Fruit fly (Drosophila melanogaster): ENCODE results near the gene slgA.
A peak's percentile ranks its signal among the peaks of the same experiment; 100 is the strongest.

Gene slgA

DNA sequence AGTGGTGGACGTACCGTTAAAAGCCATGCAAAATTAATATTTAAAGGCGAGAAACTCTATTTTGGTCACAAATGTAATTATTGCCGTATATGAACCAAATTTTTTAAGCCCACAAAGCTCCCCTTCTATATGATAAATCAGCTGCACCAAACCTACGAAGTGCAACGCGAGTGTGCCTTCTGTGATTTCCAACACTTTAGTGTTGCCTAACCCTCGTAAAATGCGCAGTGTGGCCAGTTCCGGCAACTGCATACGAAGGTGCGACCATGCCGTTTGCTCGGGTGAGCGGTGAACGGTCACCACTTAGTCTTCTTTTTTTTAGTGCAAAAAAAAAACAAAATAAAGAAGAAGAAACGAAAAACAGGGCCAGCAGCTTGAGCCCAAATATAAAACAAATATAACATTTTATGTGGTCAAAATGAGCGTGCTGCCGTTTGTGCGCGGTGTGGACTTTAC, 34.3 kb upstream of the slgA start, which contains the start of the genes tty and fliI (continued):
- TF ChIP-seq gcm (GFP tag; optimal IDR thresholded peaks at IDR 0.05), result peak; percentile 23
- TF ChIP-seq h (optimal IDR thresholded peaks at IDR 0.05), result no peak
- no peak for TF ChIP-seq odd (GFP tag; optimal IDR thresholded peaks at IDR 0.05)
- peak; percentile 41 for TF ChIP-seq CG6813 (GFP tag; optimal IDR thresholded peaks at IDR 0.05)
- peak; percentile 60 for TF ChIP-seq bigmax (GFP tag; optimal IDR thresholded peaks at IDR 0.05)
- peak; percentile 11 for TF ChIP-seq CG6765 (GFP tag; optimal IDR thresholded peaks at IDR 0.05)
- peak; percentile 86 for TF ChIP-seq Ets97D (GFP tag; optimal IDR thresholded peaks at IDR 0.05)
- peak; percentile 57 for TF ChIP-seq CG8924 (tag; optimal IDR thresholded peaks at IDR 0.05)
- peak; percentile 72 for TF ChIP-seq CG1024 (GFP tag; IDR thresholded peaks at IDR 0.05)
- TF ChIP-seq ro (GFP tag; IDR thresholded peaks at IDR 0.05), result peak; percentile 65
- TF ChIP-seq esg (GFP tag; conservative IDR thresholded peaks at IDR 0.05), result peak; percentile 86
- TF ChIP-seq Gug (GFP tag; IDR thresholded peaks at IDR 0.05), result peak; percentile 93
- peak; percentile 13 for TF ChIP-seq CG15696 (tag; optimal IDR thresholded peaks at IDR 0.05)
- no peak for TF ChIP-seq CG7963 (GFP tag; IDR thresholded peaks at IDR 0.05; ENCODE audit: partially characterized antibody)
- TF ChIP-seq sqz (GFP tag; optimal IDR thresholded peaks at IDR 0.05), result no peak
- peak; percentile 86 for TF ChIP-seq HLH54F (GFP tag; optimal IDR thresholded peaks at IDR 0.05)
- TF ChIP-seq Sin3A (optimal IDR thresholded peaks at IDR 0.05), result peak; percentile 73
- TF ChIP-seq wdn (GFP tag; IDR thresholded peaks at IDR 0.05), result peak; percentile 78
- peak; percentile 71 for TF ChIP-seq fd96Cb (tag; optimal IDR thresholded peaks at IDR 0.05)
- peak; percentile 8 for TF ChIP-seq CG10565 (GFP tag; optimal IDR thresholded peaks at IDR 0.05)
- peak; percentile 86 for TF ChIP-seq CG18599 (GFP tag; optimal IDR thresholded peaks at IDR 0.05)
- TF ChIP-seq CG10274 (GFP tag; optimal IDR thresholded peaks at IDR 0.05), result peak; percentile 26
- peak; percentile 18 for TF ChIP-seq da (GFP tag; optimal IDR thresholded peaks at IDR 0.05)
- TF ChIP-seq p53 (GFP tag; optimal IDR thresholded peaks at IDR 0.05), result peak; percentile 48
- TF ChIP-seq CG17359 (tag; optimal IDR thresholded peaks at IDR 0.05), result peak; percentile 90
- peak; percentile 39 for TF ChIP-seq CG13894 (tag; optimal IDR thresholded peaks at IDR 0.05)
- TF ChIP-seq CG1602 (GFP tag; optimal IDR thresholded peaks at IDR 0.05), result peak; percentile 80
- peak; percentile 68 for TF ChIP-seq CG8089 (GFP tag; optimal IDR thresholded peaks at IDR 0.05)
- TF ChIP-seq dmrt11E (tag; optimal IDR thresholded peaks at IDR 0.05), result peak; percentile 65
- peak; percentile 90 for TF ChIP-seq CG10366 (GFP tag; IDR thresholded peaks at IDR 0.05)
- peak; percentile 89 for TF ChIP-seq sob (GFP tag; IDR thresholded peaks at IDR 0.05)
- TF ChIP-seq ken (GFP tag; IDR thresholded peaks at IDR 0.05), result peak; percentile 90
- peak; percentile 79 for TF ChIP-seq unpg (GFP tag; optimal IDR thresholded peaks at IDR 0.05)
- peak; percentile 92 for TF ChIP-seq CG2120 (GFP tag; optimal IDR thresholded peaks at IDR 0.05)
- no peak for TF ChIP-seq tna (GFP tag; IDR thresholded peaks at IDR 0.05; ENCODE audit: partially characterized antibody)
- peak; percentile 62 for TF ChIP-seq CG5245 (GFP tag; optimal IDR thresholded peaks at IDR 0.05)
- peak; percentile 98 for TF ChIP-seq nom (GFP tag; optimal IDR thresholded peaks at IDR 0.05)
- TF ChIP-seq CG7357 (GFP tag; IDR thresholded peaks at IDR 0.05), result peak; percentile 75
- TF ChIP-seq CG10147 (GFP tag; optimal IDR thresholded peaks at IDR 0.05), result peak; percentile 61
- peak; percentile 73 for TF ChIP-seq ATbp (GFP tag; optimal IDR thresholded peaks at IDR 0.05)
- TF ChIP-seq CG2199 (GFP tag; IDR thresholded peaks at IDR 0.05), result peak; percentile 78
- peak; percentile 89 for TF ChIP-seq Hsf (GFP tag; optimal IDR thresholded peaks at IDR 0.05)
- TF ChIP-seq CG34422 (GFP tag; IDR thresholded peaks at IDR 0.05), result peak; percentile 94
- TF ChIP-seq chinmo (GFP tag; IDR thresholded peaks at IDR 0.05; ENCODE audit: partially characterized antibody), result 0 out of 4 replicates have a peak, but pooled peaks have one; percentile 5
- TF ChIP-seq inv (GFP tag; IDR thresholded peaks at IDR 0.05; ENCODE audit: partially characterized antibody), result peak; percentile 32; the same call in 1 of the 2 replicates
- TF ChIP-seq CG3281 (GFP tag; optimal IDR thresholded peaks at IDR 0.05), result peak; percentile 74
- peak; percentile 81 for TF ChIP-seq maf-S (GFP tag; optimal IDR thresholded peaks at IDR 0.05)
- TF ChIP-seq CG17186 (GFP tag; optimal IDR thresholded peaks at IDR 0.05), result peak; percentile 68
- no peak for TF ChIP-seq hth (optimal IDR thresholded peaks at IDR 0.05)
- TF ChIP-seq CG14860 (GFP tag; IDR thresholded peaks at IDR 0.05; ENCODE audit: partially characterized antibody), result no peak
- TF ChIP-seq Poxn (GFP tag; IDR thresholded peaks at IDR 0.05), result 0 out of 2 replicates have a peak, but pooled peaks have one; percentile 42

Measured in whole organism, embryonic.